Worm (Caenorhabditis elegans) whole organism, early embryonic: Measurements from ENCODE around the gene R08C7.4.

Experiments used
- F13C5.2 ChIP-seq: sonication (generic microtip); optimal IDR thresholded peaks from 2 replicates; lab custom pipeline; 2017; ENCODE audit warnings: mild to moderate bottlenecking, missing genetic modification characterization, inconsistent platforms, missing compliant biosample characterization
- hmg-4 ChIP-seq: fragments of 200-800 bp; sonication (Bioruptor generic); optimal IDR thresholded peaks from 2 replicates; lab custom pipeline; 2018; ENCODE audit warnings: mild to moderate bottlenecking, missing genetic modification characterization, missing compliant biosample characterization

ce11 chrIV:4413114-4413513 is 21.7 kb upstream of the R08C7.4 start:
- TF ChIP-seq F13C5.2 (tag; lab: Kevin White, UChicago) (no peak), hmg-4 (GFP tag; lab: Kevin White, UChicago) (no peak)
